Fruit fly (Drosophila melanogaster): ENCODE measurements around the gene CG32022.
A peak's percentile ranks its signal among the peaks of the same experiment; 100 is the strongest.

Gene CG32022

dm6 chr3L:8693558-8694502, 27.2 kb downstream of the CG32022 start (continued):
- TF ChIP-seq CG30431 (GFP tag; optimal IDR thresholded peaks at IDR 0.05) (no peak), CG3407 (GFP tag; optimal IDR thresholded peaks at IDR 0.05) (no peak), B-H1 (GFP tag; IDR thresholded peaks at IDR 0.05) (no peak), CG6175 (GFP tag; IDR thresholded peaks at IDR 0.05) (peak; percentile 88), z (GFP tag; IDR thresholded peaks at IDR 0.05) (peak; percentile 80; the same call in 2 of the 3 replicates), tll (GFP tag; optimal IDR thresholded peaks at IDR 0.05) (no peak), sug (tag; optimal IDR thresholded peaks at IDR 0.05) (peak; percentile 38), tna (GFP tag; IDR thresholded peaks at IDR 0.05; ENCODE audit: partially characterized antibody) (no peak), CG3281 (GFP tag; optimal IDR thresholded peaks at IDR 0.05) (peak; percentile 17), Atf-2 (GFP tag; optimal IDR thresholded peaks at IDR 0.05) (no peak), CG15601 (tag; optimal IDR thresholded peaks at IDR 0.05) (no peak), Fer2 (tag; optimal IDR thresholded peaks at IDR 0.05) (no peak), Ets65A (GFP tag) (peak; percentile 35), YL-1 (GFP tag; optimal IDR thresholded peaks at IDR 0.05) (no peak), HLH4C (GFP tag; IDR thresholded peaks at IDR 0.05; ENCODE audit: partially characterized antibody) (no peak), ranshi (GFP tag; IDR thresholded peaks at IDR 0.05) (no peak), CG15269 (tag; optimal IDR thresholded peaks at IDR 0.05) (no peak), dan (GFP tag; IDR thresholded peaks at IDR 0.05) (no peak), CG7745 (tag; optimal IDR thresholded peaks at IDR 0.05) (no peak), CG33557 (GFP tag; optimal IDR thresholded peaks at IDR 0.05) (no peak), gcm (GFP tag; optimal IDR thresholded peaks at IDR 0.05) (no peak), CG3995 (GFP tag; optimal IDR thresholded peaks at IDR 0.05) (no peak), CG4820 (GFP tag; optimal IDR thresholded peaks at IDR 0.05) (no peak), pho (GFP tag; optimal IDR thresholded peaks at IDR 0.05) (no peak), CG6272 (GFP tag; IDR thresholded peaks at IDR 0.05) (no peak), Drgx (GFP tag; IDR thresholded peaks at IDR 0.05) (peak; percentile 46; the same call in 1 of the 2 replicates), sc (optimal IDR thresholded peaks at IDR 0.05) (no peak), sc (GFP tag; optimal IDR thresholded peaks at IDR 0.05) (no peak), CG1529 (GFP tag; optimal IDR thresholded peaks at IDR 0.05) (no peak), CG1832 (GFP tag; optimal IDR thresholded peaks at IDR 0.05) (no peak), CG9932 (GFP tag; IDR thresholded peaks at IDR 0.05) (0 out of 2 replicates have a peak, but pooled peaks have one; percentile 9), CG9817 (tag; optimal IDR thresholded peaks at IDR 0.05) (peak; percentile 17), sens (GFP tag) (peak; percentile 24), cwo (GFP tag; optimal IDR thresholded peaks at IDR 0.05) (peak; percentile 68), zen (tag; optimal IDR thresholded peaks at IDR 0.05) (no peak), aop (GFP tag; IDR thresholded peaks at IDR 0.05) (no peak), vvl (GFP tag; IDR thresholded peaks at IDR 0.05) (0 out of 2 replicates have a peak, but pooled peaks have one; percentile 45), CG2129 (GFP tag; IDR thresholded peaks at IDR 0.05; ENCODE audit: partially characterized antibody) (no peak), CG4282 (GFP tag; optimal IDR thresholded peaks at IDR 0.05) (no peak), Ada2b (GFP tag; IDR thresholded peaks at IDR 0.05) (no peak), CG2712 (tag; optimal IDR thresholded peaks at IDR 0.05) (no peak), CG18011 (GFP tag; optimal IDR thresholded peaks at IDR 0.05) (no peak), disco-r (GFP tag; optimal IDR thresholded peaks at IDR 0.05) (no peak), stwl (tag; optimal IDR thresholded peaks at IDR 0.05) (no peak), CG17568 (GFP tag; optimal IDR thresholded peaks at IDR 0.05) (no peak), Aef1 (GFP tag; IDR thresholded peaks at IDR 0.05) (no peak), gsb-n (tag; optimal IDR thresholded peaks at IDR 0.05) (no peak), CG18764 (GFP tag; optimal IDR thresholded peaks at IDR 0.05) (no peak), Dbx (GFP tag; IDR thresholded peaks at IDR 0.05) (0 out of 3 replicates have a peak, but pooled peaks have one; percentile 33)
